Fruit fly (Drosophila melanogaster) whole organism, embryonic: ENCODE data around the gene CG15011.

Experiments
- B-H1 ChIP-seq: fragments of 200-800 bp; sonication (Bioruptor generic); IDR thresholded peaks from 3 replicates; pipeline ENCODE4 v1.3.6; 2022; ENCODE audit warnings: missing biosample characterization, missing genetic modification characterization
- CG10366 ChIP-seq: fragments of 200-800 bp; sonication (Bioruptor generic); IDR thresholded peaks from 2 replicates; pipeline ENCODE4 v1.3.6; 2022; ENCODE audit warnings: missing biosample characterization, missing genetic modification characterization
- CG10565 ChIP-seq: fragments of 200-800 bp; sonication (Bioruptor generic); optimal IDR thresholded peaks from 3 replicates; lab custom pipeline; 2016; ENCODE audit warnings: missing biosample characterization, mild to moderate bottlenecking, missing genetic modification characterization
- CG10959 ChIP-seq: fragments of 200-800 bp; sonication (Bioruptor generic); IDR thresholded peaks from 2 replicates; pipeline ENCODE4 v1.3.6; 2022; ENCODE audit warnings: missing biosample characterization, missing genetic modification characterization
- CG12942 ChIP-seq: fragments of 200-800 bp; sonication (Bioruptor generic); optimal IDR thresholded peaks from 3 replicates; lab custom pipeline; 2016; ENCODE audit warnings: missing biosample characterization, missing genetic modification characterization
- CG13123 ChIP-seq: fragments of 200-800 bp; sonication (Bioruptor generic); optimal IDR thresholded peaks from 2 replicates; lab custom pipeline; 2016; ENCODE audit warnings: missing biosample characterization, missing genetic modification characterization
- CG13296 ChIP-seq: fragments of 200-800 bp; sonication (Bioruptor generic); optimal IDR thresholded peaks from 3 replicates; lab custom pipeline; 2018; ENCODE audit warnings: missing biosample characterization, mild to moderate bottlenecking, missing genetic modification characterization
- CG13624 ChIP-seq: fragments of 200-800 bp; sonication (Bioruptor generic); optimal IDR thresholded peaks from 2 replicates; lab custom pipeline; 2016; ENCODE audit warnings: missing biosample characterization, missing genetic modification characterization
- CG14860 ChIP-seq: fragments of 200-800 bp; sonication (Bioruptor generic); IDR thresholded peaks from 3 replicates; pipeline ENCODE4 v1.3.6; 2022; ENCODE audit warnings: missing biosample characterization, missing genetic modification characterization; ENCODE audit not compliant: partially characterized antibody
- CG15073 ChIP-seq: fragments of 200-800 bp; sonication (Bioruptor generic); optimal IDR thresholded peaks from 2 replicates; lab custom pipeline; 2016; ENCODE audit warnings: missing biosample characterization, missing genetic modification characterization
- CG17385 ChIP-seq: fragments of 200-800 bp; sonication (Bioruptor generic); optimal IDR thresholded peaks from 3 replicates; lab custom pipeline; 2018; ENCODE audit warnings: missing biosample characterization, mild to moderate bottlenecking, missing genetic modification characterization
- CG17612 ChIP-seq: fragments of 200-800 bp; sonication (Bioruptor generic); IDR thresholded peaks from 2 replicates; pipeline ENCODE4 v1.3.6; 2022; ENCODE audit warnings: missing biosample characterization, missing genetic modification characterization
- CG1792 ChIP-seq: fragments of 200-800 bp; sonication (Bioruptor generic); optimal IDR thresholded peaks from 2 replicates; lab custom pipeline; 2016; ENCODE audit warnings: missing biosample characterization, missing genetic modification characterization
- CG18599 ChIP-seq: fragments of 200-800 bp; sonication (Bioruptor generic); optimal IDR thresholded peaks from 3 replicates; lab custom pipeline; 2017; ENCODE audit warnings: missing biosample characterization, missing genetic modification characterization, mild to moderate bottlenecking, moderate library complexity, missing genetic modification reagents
- CG18619 ChIP-seq: fragments of 200-800 bp; sonication (Bioruptor generic); optimal IDR thresholded peaks from 3 replicates; lab custom pipeline; 2017; ENCODE audit warnings: missing biosample characterization, mild to moderate bottlenecking, missing genetic modification characterization
- CG2116 ChIP-seq: fragments of 200-800 bp; sonication (Bioruptor generic); optimal IDR thresholded peaks from 3 replicates; lab custom pipeline; 2018; ENCODE audit warnings: missing biosample characterization, mild to moderate bottlenecking, missing genetic modification characterization
- CG2875 ChIP-seq: fragments of 200-800 bp; sonication (Bioruptor generic); optimal IDR thresholded peaks from 2 replicates; lab custom pipeline; 2017; ENCODE audit warnings: missing biosample characterization, mild to moderate bottlenecking, missing genetic modification characterization, missing genetic modification reagents
- CG31224 ChIP-seq: fragments of 200-800 bp; sonication (Bioruptor generic); IDR thresholded peaks from 2 replicates; pipeline ENCODE4 v1.3.6; 2022; ENCODE audit warnings: missing biosample characterization, missing genetic modification characterization
- CG3281 ChIP-seq: fragments of 200-800 bp; sonication (Bioruptor generic); optimal IDR thresholded peaks from 3 replicates; lab custom pipeline; 2017; ENCODE audit warnings: missing biosample characterization, mild to moderate bottlenecking, missing genetic modification characterization
- CG4820 ChIP-seq: fragments of 200-800 bp; sonication (Bioruptor generic); optimal IDR thresholded peaks from 3 replicates; lab custom pipeline; 2016; ENCODE audit warnings: missing biosample characterization, missing genetic modification characterization
- CG6765 ChIP-seq: fragments of 200-800 bp; sonication (Bioruptor generic); optimal IDR thresholded peaks from 3 replicates; lab custom pipeline; 2017; ENCODE audit warnings: missing biosample characterization, mild to moderate bottlenecking, missing genetic modification characterization
- CG7839 ChIP-seq: fragments of 200-800 bp; sonication (Bioruptor generic); optimal IDR thresholded peaks from 3 replicates; lab custom pipeline; 2018; ENCODE audit warnings: missing biosample characterization, mild to moderate bottlenecking, missing genetic modification characterization, moderate library complexity
- CG7928 ChIP-seq: fragments of 200-800 bp; sonication (Bioruptor generic); optimal IDR thresholded peaks from 2 replicates; lab custom pipeline; 2017; ENCODE audit warnings: missing biosample characterization, mild to moderate bottlenecking, missing genetic modification characterization
- CG7963 ChIP-seq: fragments of 200-800 bp; sonication (Bioruptor generic); IDR thresholded peaks from 3 replicates; pipeline ENCODE4 v1.3.6; 2022; ENCODE audit warnings: missing biosample characterization, missing genetic modification characterization; ENCODE audit not compliant: partially characterized antibody
- Deaf1 ChIP-seq: fragments of 200-800 bp; optimal IDR thresholded peaks from 3 replicates; lab custom pipeline; 2019; ENCODE audit warnings: missing biosample characterization, mild to moderate bottlenecking, missing genetic modification characterization, moderate library complexity
- Fer2 ChIP-seq: fragments of 200-800 bp; sonication (Bioruptor generic); optimal IDR thresholded peaks from 2 replicates; lab custom pipeline; 2018; ENCODE audit warnings: missing biosample characterization, mild to moderate bottlenecking, missing genetic modification characterization, moderate library complexity
- H15 ChIP-seq: fragments of 200-800 bp; sonication (Bioruptor generic); IDR thresholded peaks from 3 replicates; pipeline ENCODE4 v1.3.6; 2022; ENCODE audit warnings: missing biosample characterization, missing genetic modification characterization
- HLH54F ChIP-seq: fragments of 200-800 bp; sonication (Bioruptor generic); optimal IDR thresholded peaks from 3 replicates; lab custom pipeline; 2016; ENCODE audit warnings: missing biosample characterization, missing genetic modification characterization
- Mad ChIP-seq: fragments of 200-800 bp; sonication (Bioruptor generic); optimal IDR thresholded peaks from 2 replicates; lab custom pipeline; 2016; ENCODE audit warnings: missing biosample characterization, missing genetic modification characterization
- Med ChIP-seq: fragments of 200-800 bp; sonication (Bioruptor generic); peaks from one replicate; lab custom pipeline; 2016; ENCODE audit warnings: missing biosample characterization, missing genetic modification characterization, mild to moderate bottlenecking, inconsistent platforms, moderate library complexity
- Opbp ChIP-seq: fragments of 200-800 bp; sonication (Bioruptor generic); IDR thresholded peaks from 3 replicates; pipeline ENCODE4 v1.3.6; 2022; ENCODE audit warnings: missing biosample characterization, missing genetic modification characterization; ENCODE audit not compliant: partially characterized antibody
- Ssrp ChIP-seq: fragments of 200-800 bp; sonication (Bioruptor generic); optimal IDR thresholded peaks from 2 replicates; lab custom pipeline; 2018; ENCODE audit warnings: missing biosample characterization, mild to moderate bottlenecking, missing genetic modification characterization, moderate library complexity
- Tbp ChIP-seq: fragments of >200 bp; optimal IDR thresholded peaks from 2 replicates; lab custom pipeline; 2018; ENCODE audit warnings: missing biosample characterization, missing genetic modification characterization
- br ChIP-seq: fragments of >200 bp; optimal IDR thresholded peaks from 2 replicates; lab custom pipeline; 2017
- btn ChIP-seq: fragments of 200-800 bp; sonication (Bioruptor generic); optimal IDR thresholded peaks from 2 replicates; lab custom pipeline; 2016; ENCODE audit warnings: missing biosample characterization, missing genetic modification characterization
- dan ChIP-seq: fragments of 200-800 bp; sonication (Bioruptor generic); IDR thresholded peaks from 2 replicates; pipeline ENCODE4 v1.3.6; 2022; ENCODE audit warnings: missing biosample characterization, missing genetic modification characterization
- dysf ChIP-seq: fragments of 200-800 bp; sonication (Bioruptor generic); IDR thresholded peaks from 3 replicates; pipeline ENCODE4 v1.3.6; 2022; ENCODE audit warnings: missing biosample characterization, missing genetic modification characterization
- gfzf ChIP-seq: fragments of 200-800 bp; sonication (Bioruptor generic); optimal IDR thresholded peaks from 2 replicates; lab custom pipeline; 2016; ENCODE audit warnings: missing biosample characterization, mild to moderate bottlenecking, missing genetic modification characterization, moderate library complexity
- grau ChIP-seq: fragments of 200-800 bp; optimal IDR thresholded peaks from 3 replicates; lab custom pipeline; 2019; ENCODE audit warnings: missing biosample characterization, mild to moderate bottlenecking, missing genetic modification characterization, moderate library complexity
- grn ChIP-seq: fragments of 200-800 bp; sonication (Bioruptor generic); optimal IDR thresholded peaks from 3 replicates; lab custom pipeline; 2017; ENCODE audit warnings: missing biosample characterization, missing genetic modification characterization
- jigr1 ChIP-seq: fragments of 200-800 bp; sonication (Bioruptor generic); IDR thresholded peaks from 3 replicates; pipeline ENCODE4 v1.3.6; 2022; ENCODE audit warnings: missing biosample characterization, missing genetic modification characterization
- jing ChIP-seq: fragments of 200-800 bp; sonication (Bioruptor generic); optimal IDR thresholded peaks from 2 replicates; lab custom pipeline; 2018; ENCODE audit warnings: missing biosample characterization, mild to moderate bottlenecking, missing genetic modification characterization
- ken ChIP-seq: fragments of 200-800 bp; sonication (Bioruptor generic); IDR thresholded peaks from 3 replicates; pipeline ENCODE4 v1.3.6; 2022; ENCODE audit warnings: missing biosample characterization, missing genetic modification characterization
- pita ChIP-seq: fragments of 200-800 bp; sonication (Bioruptor generic); optimal IDR thresholded peaks from 2 replicates; lab custom pipeline; 2017; ENCODE audit warnings: missing biosample characterization, mild to moderate bottlenecking, missing genetic modification characterization
- prd ChIP-seq, 3 experiments: fragments of >200 bp in 2 of 3; fragments of 200-800 bp in 1 of 3; sonication (Bioruptor generic) in 1 of 3; optimal IDR thresholded peaks in 2 of 3; IDR thresholded peaks in 1 of 3; 2 replicates in 2 of 3; 3 replicates in 1 of 3; pipeline versions ENCODE4 v1.3.6 to Lab custom; 2017 to 2022; ENCODE audit warnings: missing biosample characterization in 1 of 3, missing genetic modification characterization in 1 of 3
- sim ChIP-seq: fragments of 200-800 bp; sonication (Bioruptor generic); IDR thresholded peaks from 2 replicates; pipeline ENCODE4 v1.3.6; 2022; ENCODE audit warnings: missing biosample characterization, missing genetic modification characterization
- ssp ChIP-seq: fragments of 200-800 bp; sonication (Bioruptor generic); IDR thresholded peaks from 2 replicates; pipeline ENCODE4 v1.3.6; 2022; ENCODE audit warnings: missing biosample characterization, missing genetic modification characterization
- tin ChIP-seq: fragments of 200-800 bp; sonication (Bioruptor generic); optimal IDR thresholded peaks from 3 replicates; lab custom pipeline; 2016; ENCODE audit warnings: missing biosample characterization, missing genetic modification characterization
- unpg ChIP-seq: fragments of 200-800 bp; sonication (Bioruptor generic); optimal IDR thresholded peaks from 3 replicates; lab custom pipeline; 2018; ENCODE audit warnings: missing biosample characterization, mild to moderate bottlenecking, missing genetic modification characterization, moderate library complexity
- z ChIP-seq: fragments of 200-800 bp; sonication (Bioruptor generic); IDR thresholded peaks from 3 replicates; pipeline ENCODE4 v1.3.6; 2022; ENCODE audit warnings: missing biosample characterization, missing genetic modification characterization

CG15011 gene

DNA sequence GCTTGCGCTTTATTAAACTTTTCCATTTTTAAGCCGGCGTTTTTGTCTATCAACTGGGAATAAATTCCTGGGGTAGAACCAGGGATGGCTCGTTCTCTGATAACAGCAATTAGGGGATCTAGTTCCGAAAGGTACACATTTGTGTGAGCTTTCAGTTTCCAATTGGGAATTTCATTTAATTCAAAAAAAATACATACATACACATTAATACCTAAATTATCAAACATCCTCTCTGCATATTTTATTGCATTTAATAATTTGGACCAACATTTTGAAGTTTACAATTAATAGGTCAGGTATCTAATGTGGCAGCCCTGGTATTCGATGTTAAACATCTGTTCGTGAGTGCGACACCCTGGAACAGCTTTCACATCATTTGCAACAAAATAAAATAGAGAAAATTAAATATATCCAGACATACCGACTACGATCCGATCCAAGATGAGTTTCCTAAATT lies at the start of gene CG15011, which contains the start of gene CG1309 (continued):
- TF ChIP-seq CG2875 = peak; percentile 28
- TF ChIP-seq jigr1 = 0 out of 3 replicates have a peak, but pooled peaks have one; percentile 8
- peak; percentile 60 for TF ChIP-seq CG12942 (GFP tag; lab: Kevin White, UChicago)
- TF ChIP-seq CG10366 (GFP tag; lab: Robert Waterston, UW) = peak; percentile 76
- TF ChIP-seq ken (GFP tag; lab: Robert Waterston, UW) = peak; percentile 74; the same call in 2 of the 3 replicates
- peak; percentile 59 for TF ChIP-seq btn (GFP tag; lab: Kevin White, UChicago)
- TF ChIP-seq B-H1 (GFP tag; lab: Robert Waterston, UW) = peak; percentile 23; the same call in 1 of the 3 replicates
- TF ChIP-seq CG17612 (GFP tag; lab: Robert Waterston, UW) = 0 out of 2 replicates have a peak, but pooled peaks have one; percentile 6
- TF ChIP-seq gfzf = peak; percentile 23
- TF ChIP-seq HLH54F (GFP tag; lab: Kevin White, UChicago) = peak; percentile 90
- TF ChIP-seq prd (optimal IDR thresholded peaks at IDR 0.05; lab: Kevin White, UChicago) = no peak
- peak; percentile 88 for TF ChIP-seq prd (GFP tag; IDR thresholded peaks at IDR 0.05; lab: Robert Waterston, UW)
- TF ChIP-seq CG13624 (GFP tag; lab: Kevin White, UChicago) = peak; percentile 88
- TF ChIP-seq Med = peak; percentile 97
- TF ChIP-seq dysf (GFP tag; lab: Robert Waterston, UW) = peak; percentile 77
- no peak for TF ChIP-seq sim (GFP tag; lab: Robert Waterston, UW)
- TF ChIP-seq ssp (GFP tag; lab: Robert Waterston, UW) = peak; percentile 66
- TF ChIP-seq Ssrp (tag; lab: Kevin White, UChicago) = peak; percentile 79
- TF ChIP-seq grn (GFP tag; lab: Kevin White, UChicago) = peak; percentile 50
- peak; percentile 83 for TF ChIP-seq CG18599 (GFP tag; lab: Kevin White, UChicago)
- TF ChIP-seq CG6765 = peak; percentile 0
- peak; percentile 86 for TF ChIP-seq grau (tag; lab: Kevin White, UChicago)
- peak; percentile 59 for TF ChIP-seq CG31224 (GFP tag; lab: Robert Waterston, UW)
- TF ChIP-seq CG13296 (GFP tag; lab: Kevin White, UChicago) = peak; percentile 78
- peak; percentile 83 for TF ChIP-seq tin (GFP tag; lab: Kevin White, UChicago)
- peak; percentile 74 for TF ChIP-seq H15 (GFP tag; lab: Robert Waterston, UW)
- peak; percentile 26 for TF ChIP-seq CG15073 (GFP tag; lab: Kevin White, UChicago)
- TF ChIP-seq Opbp = no peak
- TF ChIP-seq Fer2 (tag; lab: Kevin White, UChicago) = peak; percentile 78
- TF ChIP-seq CG7963 = no peak
- peak; percentile 63 for TF ChIP-seq CG17385 (GFP tag; lab: Kevin White, UChicago)
- peak; percentile 81 for TF ChIP-seq CG4820 (GFP tag; lab: Kevin White, UChicago)
- TF ChIP-seq CG18619 = peak; percentile 74
- peak; percentile 14 for TF ChIP-seq CG10565 (GFP tag; lab: Kevin White, UChicago)
- peak; percentile 76 for TF ChIP-seq CG2116 (GFP tag; lab: Kevin White, UChicago)
- TF ChIP-seq br = no peak
- no peak for TF ChIP-seq CG14860 (GFP tag; lab: Robert Waterston, UW)
- peak; percentile 82 for TF ChIP-seq CG13123 (GFP tag; lab: Kevin White, UChicago)
- peak; percentile 99 for TF ChIP-seq CG3281
- TF ChIP-seq Mad = peak; percentile 80
- TF ChIP-seq z = no peak
- TF ChIP-seq dan (GFP tag; lab: Robert Waterston, UW) = peak; percentile 32; the same call in 1 of the 2 replicates
- TF ChIP-seq CG7839 (tag; lab: Kevin White, UChicago) = peak; percentile 85
- TF ChIP-seq CG10959 = peak; percentile 22; the same call in 1 of the 2 replicates
- TF ChIP-seq CG1792 (GFP tag; lab: Kevin White, UChicago) = peak; percentile 73
- TF ChIP-seq unpg (GFP tag; lab: Kevin White, UChicago) = peak; percentile 84
- TF ChIP-seq CG7928 (GFP tag; lab: Kevin White, UChicago) = peak; percentile 100
- TF ChIP-seq Deaf1 (tag; lab: Kevin White, UChicago) = no peak
- no peak for TF ChIP-seq jing (GFP tag; lab: Kevin White, UChicago)
- TF ChIP-seq pita (GFP tag; lab: Kevin White, UChicago) = no peak
- TF ChIP-seq Tbp (GFP tag; lab: Kevin White, UChicago) = no peak
